Fruit fly (Drosophila melanogaster) whole organism, pupa: Measurements from ENCODE around the gene CG14107.

ENCODE experiments used
- CG10348 ChIP-seq: fragments of 200-800 bp; sonication (Bioruptor generic); IDR thresholded peaks from 2 replicates; pipeline ENCODE4 v1.3.6; 2022; ENCODE audit warnings: missing biosample characterization, missing genetic modification characterization
- CG12605 ChIP-seq: fragments of 200-800 bp; sonication (Bioruptor generic); IDR thresholded peaks from 2 replicates; pipeline ENCODE4 v1.3.6; 2022; ENCODE audit warnings: missing biosample characterization, missing genetic modification characterization
- CG13204 ChIP-seq: fragments of 200-800 bp; sonication (Bioruptor generic); optimal IDR thresholded peaks from 2 replicates; lab custom pipeline; 2018; ENCODE audit warnings: missing biosample characterization, mild to moderate bottlenecking, missing genetic modification characterization, moderate library complexity
- CG14655 ChIP-seq: fragments of 200-800 bp; sonication (Bioruptor generic); optimal IDR thresholded peaks from 3 replicates; lab custom pipeline; 2017; ENCODE audit warnings: mild to moderate bottlenecking, missing biosample characterization, missing genetic modification reagents, missing genetic modification characterization
- CG15710 ChIP-seq: fragments of 200-800 bp; sonication (Bioruptor generic); optimal IDR thresholded peaks from 2 replicates; lab custom pipeline; 2018; ENCODE audit warnings: missing biosample characterization, mild to moderate bottlenecking, missing genetic modification characterization, moderate library complexity
- CG17806 ChIP-seq: fragments of 200-800 bp; sonication (Bioruptor generic); optimal IDR thresholded peaks from 2 replicates; lab custom pipeline; 2018; ENCODE audit warnings: missing biosample characterization, mild to moderate bottlenecking, missing genetic modification characterization, moderate library complexity
- CG32121 ChIP-seq: fragments of 200-800 bp; sonication (Bioruptor generic); IDR thresholded peaks from 2 replicates; pipeline ENCODE4 v1.3.6; 2022; ENCODE audit warnings: missing biosample characterization, missing genetic modification characterization
- CG34367 ChIP-seq: fragments of 200-800 bp; sonication (Bioruptor generic); optimal IDR thresholded peaks from 2 replicates; lab custom pipeline; 2018; ENCODE audit warnings: missing biosample characterization, mild to moderate bottlenecking, missing genetic modification characterization
- CG4496 ChIP-seq: fragments of 200-800 bp; sonication (Bioruptor generic); IDR thresholded peaks from 3 replicates; pipeline ENCODE4 v1.3.6; 2022; ENCODE audit warnings: missing biosample characterization, missing genetic modification characterization
- CG8159 ChIP-seq: fragments of 200-800 bp; sonication (Bioruptor generic); optimal IDR thresholded peaks from 3 replicates; lab custom pipeline; 2018; ENCODE audit warnings: missing biosample characterization, mild to moderate bottlenecking, missing genetic modification characterization, moderate library complexity
- CG8301 ChIP-seq: fragments of 200-800 bp; sonication (Bioruptor generic); optimal IDR thresholded peaks from 2 replicates; lab custom pipeline; 2018; ENCODE audit warnings: missing biosample characterization, mild to moderate bottlenecking, missing genetic modification characterization
- CG9948 ChIP-seq: fragments of 200-800 bp; sonication (Bioruptor generic); optimal IDR thresholded peaks from 2 replicates; lab custom pipeline; 2018; ENCODE audit warnings: missing biosample characterization, mild to moderate bottlenecking, missing genetic modification characterization, moderate library complexity
- D1 ChIP-seq: fragments of 200-800 bp; sonication (Bioruptor generic); optimal IDR thresholded peaks from 2 replicates; lab custom pipeline; 2018; ENCODE audit warnings: missing biosample characterization, mild to moderate bottlenecking, missing genetic modification characterization, moderate library complexity
- EcR ChIP-seq: fragments of 200-800 bp; sonication (Bioruptor generic); optimal IDR thresholded peaks from 3 replicates; lab custom pipeline; 2019; ENCODE audit warnings: missing biosample characterization, missing genetic modification characterization, mild to moderate bottlenecking, moderate library complexity, missing genetic modification reagents
- Ets98B ChIP-seq: fragments of 200-800 bp; sonication (Bioruptor generic); IDR thresholded peaks from 2 replicates; pipeline ENCODE4 v1.3.6; 2022; ENCODE audit warnings: missing biosample characterization, missing genetic modification characterization
- Pif1A ChIP-seq: fragments of 200-800 bp; sonication (Bioruptor generic); optimal IDR thresholded peaks from 3 replicates; lab custom pipeline; 2016; ENCODE audit warnings: missing biosample characterization, missing genetic modification characterization
- Pif1B ChIP-seq: fragments of 200-800 bp; sonication (Bioruptor generic); optimal IDR thresholded peaks from 3 replicates; lab custom pipeline; 2016; ENCODE audit warnings: missing biosample characterization, missing genetic modification characterization
- Snoo ChIP-seq: fragments of 200-800 bp; sonication (Bioruptor generic); optimal IDR thresholded peaks from 3 replicates; lab custom pipeline; 2017; ENCODE audit warnings: missing biosample characterization, mild to moderate bottlenecking, missing genetic modification characterization, inconsistent platforms
- fd96Ca ChIP-seq: fragments of 200-800 bp; sonication (Bioruptor generic); IDR thresholded peaks from 3 replicates; pipeline ENCODE4 v1.3.6; 2022; ENCODE audit warnings: missing biosample characterization, missing genetic modification characterization
- gl ChIP-seq: fragments of 200-800 bp; sonication (Bioruptor generic); optimal IDR thresholded peaks from 2 replicates; lab custom pipeline; 2018; ENCODE audit warnings: missing biosample characterization, mild to moderate bottlenecking, missing genetic modification characterization
- rn ChIP-seq: fragments of 200-800 bp; sonication (Bioruptor generic); IDR thresholded peaks from 2 replicates; pipeline ENCODE4 v1.3.6; 2022; ENCODE audit warnings: missing biosample characterization, missing genetic modification characterization

CG14107 gene

DNA sequence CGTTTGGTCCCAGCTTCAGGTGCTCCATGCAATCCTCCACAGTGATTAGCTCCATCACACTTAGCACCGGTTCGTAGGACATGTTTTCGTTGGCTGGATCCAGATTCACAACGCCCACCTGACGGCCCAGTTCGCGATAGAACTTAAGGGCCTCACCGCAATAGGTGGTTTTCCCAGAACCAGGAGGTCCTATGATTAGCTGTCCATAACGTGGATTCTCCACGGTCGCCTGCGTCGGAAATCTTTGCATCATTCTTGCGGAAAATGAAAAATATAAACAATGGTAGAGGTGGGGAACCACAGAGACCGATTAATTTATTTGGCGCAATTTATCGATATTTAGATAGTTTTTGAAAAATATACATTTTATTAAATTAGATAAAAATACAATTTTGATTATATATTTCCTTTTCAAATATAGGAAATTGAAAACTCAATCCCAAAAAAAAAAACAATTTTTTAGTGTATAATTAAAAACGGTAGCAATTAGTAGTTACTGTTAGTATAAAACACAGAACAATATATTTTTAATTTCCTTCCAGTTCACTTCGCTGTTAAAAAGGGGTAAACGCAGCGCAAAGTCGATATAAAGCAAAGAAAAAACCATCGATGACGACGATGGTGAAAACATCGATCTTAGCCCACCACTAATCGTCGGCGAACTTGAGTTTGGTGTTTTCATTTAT is 31.2 kb upstream of the CG14107 start, which contains the start of the genes CG10222 and flr:
Gene CG10222 (minus strand): TSS at position 254 of the 686 bp plus-strand sequence.
Gene flr (plus strand): TSS at position 644 of the 686 bp plus-strand sequence.
- TF ChIP-seq Snoo: no peak
- TF ChIP-seq fd96Ca (GFP tag; lab: Robert Waterston, UW): no peak
- no peak for TF ChIP-seq CG8301
- TF ChIP-seq Ets98B (GFP tag; lab: Robert Waterston, UW): no peak
- peak; percentile 17; the same call in 1 of the 2 replicates for TF ChIP-seq CG32121 (GFP tag; lab: Robert Waterston, UW)
- TF ChIP-seq Pif1B (GFP tag; lab: Kevin White, UChicago): no peak
- TF ChIP-seq CG17806: no peak
- no peak for TF ChIP-seq D1
- no peak for TF ChIP-seq rn (GFP tag; lab: Robert Waterston, UW)
- TF ChIP-seq Pif1A (GFP tag; lab: Kevin White, UChicago): no peak
- TF ChIP-seq CG15710 (tag; lab: Kevin White, UChicago): peak; percentile 8
- TF ChIP-seq EcR: no peak
- no peak for TF ChIP-seq CG14655 (GFP tag; lab: Kevin White, UChicago)
- TF ChIP-seq CG9948: no peak
- peak; percentile 39 for TF ChIP-seq CG8159 (tag; lab: Kevin White, UChicago)
- TF ChIP-seq CG10348 (GFP tag; lab: Robert Waterston, UW): no peak
- TF ChIP-seq CG34367 (tag; lab: Kevin White, UChicago): no peak

- peak; percentile 25 for TF ChIP-seq EcR
- TF ChIP-seq Pif1B (GFP tag; lab: Kevin White, UChicago): no peak
- no peak for TF ChIP-seq CG4496
- no peak for TF ChIP-seq CG9948
- peak; percentile 93 for TF ChIP-seq D1
Observed at dm6 chr3L:13410999-13411398, 29.9 kb upstream of the CG14107 start.

DNA sequence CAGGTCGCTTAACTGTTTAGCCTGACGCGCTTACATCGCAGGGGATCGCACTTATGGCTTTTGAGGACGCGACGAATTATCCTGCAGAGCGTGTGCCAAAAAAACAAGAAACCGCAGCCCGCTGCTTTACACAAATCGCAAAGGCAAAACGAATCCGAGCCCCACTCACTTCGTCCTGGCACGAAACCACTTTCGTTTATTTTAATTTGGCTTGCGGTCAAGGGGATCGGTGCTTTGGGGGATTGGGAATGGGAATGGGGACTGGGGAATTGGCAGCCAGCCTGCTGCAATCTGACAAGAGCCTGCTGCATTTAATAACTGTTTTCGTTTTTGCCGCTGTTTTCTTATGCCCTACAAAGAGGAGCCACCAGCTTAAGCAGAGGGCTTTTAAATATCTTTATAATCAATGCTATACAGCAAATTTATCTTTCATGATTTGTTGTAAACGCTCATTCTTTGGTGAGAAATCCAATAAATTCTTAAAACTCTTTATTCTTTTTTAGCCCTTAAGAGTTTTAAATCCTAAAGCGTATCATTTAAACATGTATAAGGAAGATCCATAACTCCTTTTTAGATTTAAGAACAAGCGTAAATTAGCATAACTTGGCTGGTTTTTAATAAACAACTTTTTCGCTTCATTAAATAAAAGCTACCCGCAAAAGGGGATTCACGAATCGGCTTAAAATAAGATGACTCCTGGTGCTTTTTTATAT is 28.8 kb upstream of the CG14107 start:
- TF ChIP-seq CG9948 (peak; percentile 5), Ets98B (GFP tag; lab: Robert Waterston, UW) (no peak), CG13204 (GFP tag; lab: Kevin White, UChicago) (no peak), CG8159 (tag; lab: Kevin White, UChicago) (peak; percentile 66), Pif1B (GFP tag; lab: Kevin White, UChicago) (peak; percentile 11), Snoo (peak; percentile 51), CG17806 (peak; percentile 7), CG15710 (tag; lab: Kevin White, UChicago) (peak; percentile 52), CG34367 (tag; lab: Kevin White, UChicago) (peak; percentile 4), fd96Ca (GFP tag; lab: Robert Waterston, UW) (no peak)

DNA sequence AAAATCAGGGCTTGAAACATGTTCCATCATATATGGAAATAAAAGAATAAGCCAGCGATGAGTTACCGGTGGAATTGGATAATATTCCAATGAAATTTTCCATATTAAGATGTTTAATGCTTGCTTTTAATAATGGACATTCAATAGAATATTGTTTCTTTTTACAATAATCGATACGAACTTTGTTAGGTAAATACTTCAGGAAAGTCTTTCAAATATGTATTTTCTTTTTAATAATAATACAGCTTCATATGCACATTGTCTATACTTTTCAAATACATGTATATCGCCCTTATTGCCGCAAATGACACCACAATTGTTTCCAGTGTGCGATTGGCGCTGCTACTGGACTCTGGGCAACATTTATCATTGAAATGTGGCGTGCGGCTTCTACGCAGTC is 25.7 kb upstream of the CG14107 start:
- TF ChIP-seq CG14655 (GFP tag; lab: Kevin White, UChicago): peak; percentile 67
- TF ChIP-seq CG8301: peak; percentile 29
- TF ChIP-seq CG12605: no peak
- peak; percentile 72 for TF ChIP-seq CG8159 (tag; lab: Kevin White, UChicago)
- TF ChIP-seq CG32121 (GFP tag; lab: Robert Waterston, UW): no peak
- no peak for TF ChIP-seq fd96Ca (GFP tag; lab: Robert Waterston, UW)
- no peak for TF ChIP-seq CG4496
- peak; percentile 46 for TF ChIP-seq CG17806
- TF ChIP-seq rn (GFP tag; lab: Robert Waterston, UW): no peak
- peak; percentile 41 for TF ChIP-seq Snoo
- peak; percentile 42 for TF ChIP-seq Pif1B (GFP tag; lab: Kevin White, UChicago)
- peak; percentile 7 for TF ChIP-seq CG13204 (GFP tag; lab: Kevin White, UChicago)
- TF ChIP-seq Pif1A (GFP tag; lab: Kevin White, UChicago): peak; percentile 38
- peak; percentile 52 for TF ChIP-seq CG15710 (tag; lab: Kevin White, UChicago)
- no peak for TF ChIP-seq gl
- TF ChIP-seq CG10348 (GFP tag; lab: Robert Waterston, UW): no peak
- no peak for TF ChIP-seq EcR
- TF ChIP-seq CG9948: peak; percentile 40
- peak; percentile 35 for TF ChIP-seq CG34367 (tag; lab: Kevin White, UChicago)
- TF ChIP-seq D1: peak; percentile 26

dm6 chr3L:13403141-13403867 is 22.2 kb upstream of the CG14107 start:
- TF ChIP-seq CG8301 (no peak), rn (GFP tag; lab: Robert Waterston, UW) (no peak), CG17806 (no peak), CG4496 (peak; percentile 69), CG14655 (GFP tag; lab: Kevin White, UChicago) (no peak), Ets98B (GFP tag; lab: Robert Waterston, UW) (no peak), CG8159 (tag; lab: Kevin White, UChicago) (peak; percentile 20), Pif1A (GFP tag; lab: Kevin White, UChicago) (no peak)
